6 fruit fly cellular contexts compared by ENCODE assay signal in genomic region chrX:9155715-9156387, dm6.
TF ChIP-seq lines count a peak whose summit lies in the region.

No protein-coding gene starts in this region.

- no peak for TF ChIP-seq CTCF in whole organism, embryonic (GFP tag; optimal IDR thresholded peaks at IDR 0.05; lab: Kevin White, UChicago)

TF ChIP-seq in whole organism, 6 proteins besides CTCF, POLR2A, EP300 and RAD21:
- peak; percentile 41 for TF ChIP-seq Dll (optimal IDR thresholded peaks at IDR 0.05; lab: Kevin White, UChicago)
- TF ChIP-seq CG8478 (optimal IDR thresholded peaks at IDR 0.05; lab: Kevin White, UChicago) = peak; percentile 43
- TF ChIP-seq EcR (GFP tag; optimal IDR thresholded peaks at IDR 0.05; lab: Kevin White, UChicago) = no peak
- TF ChIP-seq pan (optimal IDR thresholded peaks at IDR 0.05; lab: Kevin White, UChicago) = no peak
- TF ChIP-seq psq (optimal IDR thresholded peaks at IDR 0.05; lab: Kevin White, UChicago) = no peak
- TF ChIP-seq usp (GFP tag; optimal IDR thresholded peaks at IDR 0.05; lab: Kevin White, UChicago) = no peak
TF ChIP-seq in whole organism: peak in this region for 2.

TF ChIP-seq in whole organism, adult, 20 proteins besides CTCF, POLR2A, EP300 and RAD21:
- peak; percentile 94 for TF ChIP-seq Mnt (GFP tag; optimal IDR thresholded peaks at IDR 0.05; lab: Kevin White, UChicago)
- peak; percentile 93 for TF ChIP-seq pad (GFP tag; optimal IDR thresholded peaks at IDR 0.05; lab: Kevin White, UChicago)
- TF ChIP-seq CG7101 (tag; optimal IDR thresholded peaks at IDR 0.05; lab: Kevin White, UChicago) = peak; percentile 7
- TF ChIP-seq kay (GFP tag; lab: Kevin White, UChicago; ENCODE audit: borderline replicate concordance) = peak; percentile 91
- TF ChIP-seq tj (GFP tag; optimal IDR thresholded peaks at IDR 0.05; lab: Kevin White, UChicago) = peak; percentile 89
- TF ChIP-seq bab1 (GFP tag; optimal IDR thresholded peaks at IDR 0.05; lab: Kevin White, UChicago) = peak; percentile 37
- TF ChIP-seq Hr96 (GFP tag; optimal IDR thresholded peaks at IDR 0.05; lab: Kevin White, UChicago) = no peak
- peak; percentile 58 for TF ChIP-seq cic (GFP tag; optimal IDR thresholded peaks at IDR 0.05; lab: Kevin White, UChicago)
- TF ChIP-seq cnc (optimal IDR thresholded peaks at IDR 0.05; lab: Kevin White, UChicago) = no peak
- TF ChIP-seq ovo (GFP tag; optimal IDR thresholded peaks at IDR 0.05; lab: Kevin White, UChicago) = peak; percentile 76
- TF ChIP-seq Crg-1 (GFP tag; optimal IDR thresholded peaks at IDR 0.05; lab: Kevin White, UChicago) = no peak

TF ChIP-seq in whole organism, embryonic, 481 proteins besides CTCF, POLR2A, EP300 and RAD21 (continues in another document):
- peak; percentile 1 for TF ChIP-seq CG9727 (GFP tag; optimal IDR thresholded peaks at IDR 0.05; lab: Kevin White, UChicago)
- no peak for TF ChIP-seq NfI (GFP tag; optimal IDR thresholded peaks at IDR 0.05; lab: Kevin White, UChicago)
- peak; percentile 78 for TF ChIP-seq CG1832 (GFP tag; optimal IDR thresholded peaks at IDR 0.05; lab: Kevin White, UChicago)
- no peak for TF ChIP-seq CG2202 (tag; optimal IDR thresholded peaks at IDR 0.05; lab: Kevin White, UChicago)
- no peak for TF ChIP-seq toy (GFP tag; IDR thresholded peaks at IDR 0.05; lab: Robert Waterston, UW)
- no peak for TF ChIP-seq CG11695 (GFP tag; IDR thresholded peaks at IDR 0.05; lab: Robert Waterston, UW)
- TF ChIP-seq Stat92E (GFP tag; optimal IDR thresholded peaks at IDR 0.05; lab: Kevin White, UChicago) = no peak
- TF ChIP-seq cg (GFP tag; optimal IDR thresholded peaks at IDR 0.05; lab: Kevin White, UChicago) = peak; percentile 69
- TF ChIP-seq CG34224 (GFP tag; IDR thresholded peaks at IDR 0.05; lab: Robert Waterston, UW; ENCODE audit: partially characterized antibody) = no peak
- no peak for TF ChIP-seq H2.0 (GFP tag; IDR thresholded peaks at IDR 0.05; lab: Robert Waterston, UW)
- TF ChIP-seq crc (GFP tag; optimal IDR thresholded peaks at IDR 0.05; lab: Kevin White, UChicago) = no peak
- no peak for TF ChIP-seq sug (tag; optimal IDR thresholded peaks at IDR 0.05; lab: Kevin White, UChicago)
- no peak for TF ChIP-seq cas (GFP tag; IDR thresholded peaks at IDR 0.05; lab: Robert Waterston, UW)
- TF ChIP-seq CG32767 (GFP tag; IDR thresholded peaks at IDR 0.05; lab: Robert Waterston, UW) = peak; percentile 89
- peak; percentile 34 for TF ChIP-seq Dp (GFP tag; optimal IDR thresholded peaks at IDR 0.05; lab: Kevin White, UChicago)
- TF ChIP-seq CG7556 (GFP tag; optimal IDR thresholded peaks at IDR 0.05; lab: Kevin White, UChicago) = no peak
- TF ChIP-seq B-H1 (GFP tag; IDR thresholded peaks at IDR 0.05; lab: Robert Waterston, UW) = no peak
- no peak for TF ChIP-seq CG4707 (GFP tag; optimal IDR thresholded peaks at IDR 0.05; lab: Kevin White, UChicago)
- no peak for TF ChIP-seq CG1602 (GFP tag; optimal IDR thresholded peaks at IDR 0.05; lab: Kevin White, UChicago)
- no peak for TF ChIP-seq pfk (GFP tag; optimal IDR thresholded peaks at IDR 0.05; lab: Kevin White, UChicago)

TF ChIP-seq in whole organism, prepupa, 60 proteins besides CTCF, POLR2A, EP300 and RAD21 (continues in another document):
- TF ChIP-seq eg (GFP tag; IDR thresholded peaks at IDR 0.05; lab: Robert Waterston, UW) (peak; percentile 54; the same call in 1 of the 3 replicates), Sox15 (GFP tag; optimal IDR thresholded peaks at IDR 0.05; lab: Kevin White, UChicago) (no peak), vri (GFP tag; optimal IDR thresholded peaks at IDR 0.05; lab: Kevin White, UChicago) (peak; percentile 95), lz (GFP tag; optimal IDR thresholded peaks at IDR 0.05; lab: Kevin White, UChicago) (no peak), CG11762 (GFP tag; optimal IDR thresholded peaks at IDR 0.05; lab: Kevin White, UChicago; ENCODE audit: insufficient read depth) (peak; percentile 30), salr (GFP tag; optimal IDR thresholded peaks at IDR 0.05; lab: Kevin White, UChicago) (peak in 1 of 2 experiments; percentile 58), achi (GFP tag; optimal IDR thresholded peaks at IDR 0.05; lab: Kevin White, UChicago) (peak; percentile 13), ss (GFP tag; optimal IDR thresholded peaks at IDR 0.05; lab: Kevin White, UChicago) (peak; percentile 67 to 81), Eip75B (GFP tag; optimal IDR thresholded peaks at IDR 0.05; lab: Kevin White, UChicago) (peak; percentile 17), topi (GFP tag; optimal IDR thresholded peaks at IDR 0.05; lab: Kevin White, UChicago) (peak; percentile 22), spab (GFP tag; optimal IDR thresholded peaks at IDR 0.05; lab: Kevin White, UChicago) (peak; percentile 41), Ets21C (GFP tag; optimal IDR thresholded peaks at IDR 0.05; lab: Kevin White, UChicago) (no peak), fd85E (GFP tag; optimal IDR thresholded peaks at IDR 0.05; lab: Kevin White, UChicago) (no peak), acj6 (GFP tag; optimal IDR thresholded peaks at IDR 0.05; lab: Kevin White, UChicago) (no peak), CG3919 (GFP tag; optimal IDR thresholded peaks at IDR 0.05; lab: Kevin White, UChicago) (no peak), OdsH (GFP tag; optimal IDR thresholded peaks at IDR 0.05; lab: Kevin White, UChicago) (peak; percentile 7), CG10669 (GFP tag; optimal IDR thresholded peaks at IDR 0.05; lab: Kevin White, UChicago) (peak; percentile 16), CG6854 (GFP tag; optimal IDR thresholded peaks at IDR 0.05; lab: Kevin White, UChicago) (no peak), Gug (GFP tag; IDR thresholded peaks at IDR 0.05; lab: Robert Waterston, UW) (no peak; the same call in 1 of the 2 replicates)

TF ChIP-seq in whole organism, pupa, 21 proteins besides CTCF, POLR2A, EP300 and RAD21:
- TF ChIP-seq D1 (tag; optimal IDR thresholded peaks at IDR 0.05; lab: Kevin White, UChicago) = no peak
- TF ChIP-seq CG9948 (tag; optimal IDR thresholded peaks at IDR 0.05; lab: Kevin White, UChicago) = peak; percentile 9
- peak; percentile 23 for TF ChIP-seq CG32121 (GFP tag; IDR thresholded peaks at IDR 0.05; lab: Robert Waterston, UW)
- peak; percentile 31 for TF ChIP-seq CG15710 (tag; optimal IDR thresholded peaks at IDR 0.05; lab: Kevin White, UChicago)
- peak; percentile 53 for TF ChIP-seq gl (tag; optimal IDR thresholded peaks at IDR 0.05; lab: Kevin White, UChicago)
- TF ChIP-seq CG13204 (GFP tag; optimal IDR thresholded peaks at IDR 0.05; lab: Kevin White, UChicago) = peak; percentile 41
- no peak for TF ChIP-seq CG10348 (GFP tag; IDR thresholded peaks at IDR 0.05; lab: Robert Waterston, UW)
- TF ChIP-seq EcR (GFP tag; optimal IDR thresholded peaks at IDR 0.05; lab: Kevin White, UChicago) = no peak
- no peak for TF ChIP-seq rn (GFP tag; IDR thresholded peaks at IDR 0.05; lab: Robert Waterston, UW)
- TF ChIP-seq fd96Ca (GFP tag; IDR thresholded peaks at IDR 0.05; lab: Robert Waterston, UW) = peak; percentile 46; the same call in 2 of the 3 replicates
- TF ChIP-seq CG14655 (GFP tag; optimal IDR thresholded peaks at IDR 0.05; lab: Kevin White, UChicago) = peak; percentile 54
- TF ChIP-seq CG34367 (tag; optimal IDR thresholded peaks at IDR 0.05; lab: Kevin White, UChicago) = peak; percentile 49
- no peak for TF ChIP-seq CG17806 (tag; optimal IDR thresholded peaks at IDR 0.05; lab: Kevin White, UChicago)
- peak; percentile 31; the same call in 1 of the 3 replicates for TF ChIP-seq CG4496 (GFP tag; IDR thresholded peaks at IDR 0.05; lab: Robert Waterston, UW)
- no peak for TF ChIP-seq Snoo (tag; optimal IDR thresholded peaks at IDR 0.05; lab: Kevin White, UChicago)
- TF ChIP-seq CG12605 (GFP tag; IDR thresholded peaks at IDR 0.05; lab: Robert Waterston, UW) = peak; percentile 29
- TF ChIP-seq Pif1A (GFP tag; optimal IDR thresholded peaks at IDR 0.05; lab: Kevin White, UChicago) = peak; percentile 50
- TF ChIP-seq Pif1B (GFP tag; optimal IDR thresholded peaks at IDR 0.05; lab: Kevin White, UChicago) = peak; percentile 55
- TF ChIP-seq Ets98B (GFP tag; IDR thresholded peaks at IDR 0.05; lab: Robert Waterston, UW) = no peak
- TF ChIP-seq CG8301 (tag; optimal IDR thresholded peaks at IDR 0.05; lab: Kevin White, UChicago) = peak; percentile 12
- peak; percentile 25 for TF ChIP-seq CG8159 (tag; optimal IDR thresholded peaks at IDR 0.05; lab: Kevin White, UChicago)
TF ChIP-seq in whole organism, pupa: peak in this region for 14.

TF ChIP-seq in whole organism, wandering third instar larva, 38 proteins besides CTCF, POLR2A, EP300 and RAD21 (continues in another document):
- no peak for TF ChIP-seq ey (GFP tag; optimal IDR thresholded peaks at IDR 0.05; lab: Kevin White, UChicago)
- TF ChIP-seq Abd-B (GFP tag; optimal IDR thresholded peaks at IDR 0.05; lab: Kevin White, UChicago) = no peak
- no peak for TF ChIP-seq rgr (GFP tag; optimal IDR thresholded peaks at IDR 0.05; lab: Kevin White, UChicago)
- no peak for TF ChIP-seq Myc (optimal IDR thresholded peaks at IDR 0.05; lab: Kevin White, UChicago)
- TF ChIP-seq jim (GFP tag; optimal IDR thresholded peaks at IDR 0.05; lab: Kevin White, UChicago) = no peak
- TF ChIP-seq Hr78 (GFP tag; optimal IDR thresholded peaks at IDR 0.05; lab: Kevin White, UChicago) = no peak
- no peak for TF ChIP-seq CrebA (GFP tag; optimal IDR thresholded peaks at IDR 0.05; lab: Kevin White, UChicago; ENCODE audit: borderline replicate concordance)
- no peak for TF ChIP-seq OdsH (GFP tag; optimal IDR thresholded peaks at IDR 0.05; lab: Kevin White, UChicago)
- no peak for TF ChIP-seq tai (GFP tag; optimal IDR thresholded peaks at IDR 0.05; lab: Kevin White, UChicago)
- TF ChIP-seq CG32264 (GFP tag; optimal IDR thresholded peaks at IDR 0.05; lab: Kevin White, UChicago) = no peak
- no peak for TF ChIP-seq usp (GFP tag; optimal IDR thresholded peaks at IDR 0.05; lab: Kevin White, UChicago)
- TF ChIP-seq Dfd (GFP tag; optimal IDR thresholded peaks at IDR 0.05; lab: Kevin White, UChicago) = no peak
- no peak for TF ChIP-seq Jra (GFP tag; optimal IDR thresholded peaks at IDR 0.05; lab: Kevin White, UChicago)
- TF ChIP-seq lola (GFP tag; optimal IDR thresholded peaks at IDR 0.05; lab: Kevin White, UChicago) = no peak
- TF ChIP-seq sage (GFP tag; optimal IDR thresholded peaks at IDR 0.05; lab: Kevin White, UChicago) = peak; percentile 8
- peak; percentile 23 for TF ChIP-seq h (GFP tag; optimal IDR thresholded peaks at IDR 0.05; lab: Kevin White, UChicago)
- peak; percentile 18 for TF ChIP-seq HLH106 (tag; optimal IDR thresholded peaks at IDR 0.05; lab: Kevin White, UChicago)
- TF ChIP-seq Hr83 (GFP tag; optimal IDR thresholded peaks at IDR 0.05; lab: Kevin White, UChicago; ENCODE audit: poor library complexity, severe bottlenecking) = peak; percentile 3
- peak; percentile 8 for TF ChIP-seq brk (GFP tag; optimal IDR thresholded peaks at IDR 0.05; lab: Kevin White, UChicago)
- TF ChIP-seq woc (GFP tag; optimal IDR thresholded peaks at IDR 0.05; lab: Kevin White, UChicago) = no peak
- no peak for TF ChIP-seq Hnf4 (GFP tag; optimal IDR thresholded peaks at IDR 0.05; lab: Kevin White, UChicago)
- TF ChIP-seq psq (GFP tag; optimal IDR thresholded peaks at IDR 0.05; lab: Kevin White, UChicago) = peak; percentile 67
- TF ChIP-seq foxo (GFP tag; optimal IDR thresholded peaks at IDR 0.05; lab: Kevin White, UChicago) = no peak
- TF ChIP-seq Dif (GFP tag; optimal IDR thresholded peaks at IDR 0.05; lab: Kevin White, UChicago; ENCODE audit: partially characterized antibody) = no peak
